Fruit fly (Drosophila melanogaster): ENCODE data around the gene CG32277.

The CG32277 gene

DNA sequence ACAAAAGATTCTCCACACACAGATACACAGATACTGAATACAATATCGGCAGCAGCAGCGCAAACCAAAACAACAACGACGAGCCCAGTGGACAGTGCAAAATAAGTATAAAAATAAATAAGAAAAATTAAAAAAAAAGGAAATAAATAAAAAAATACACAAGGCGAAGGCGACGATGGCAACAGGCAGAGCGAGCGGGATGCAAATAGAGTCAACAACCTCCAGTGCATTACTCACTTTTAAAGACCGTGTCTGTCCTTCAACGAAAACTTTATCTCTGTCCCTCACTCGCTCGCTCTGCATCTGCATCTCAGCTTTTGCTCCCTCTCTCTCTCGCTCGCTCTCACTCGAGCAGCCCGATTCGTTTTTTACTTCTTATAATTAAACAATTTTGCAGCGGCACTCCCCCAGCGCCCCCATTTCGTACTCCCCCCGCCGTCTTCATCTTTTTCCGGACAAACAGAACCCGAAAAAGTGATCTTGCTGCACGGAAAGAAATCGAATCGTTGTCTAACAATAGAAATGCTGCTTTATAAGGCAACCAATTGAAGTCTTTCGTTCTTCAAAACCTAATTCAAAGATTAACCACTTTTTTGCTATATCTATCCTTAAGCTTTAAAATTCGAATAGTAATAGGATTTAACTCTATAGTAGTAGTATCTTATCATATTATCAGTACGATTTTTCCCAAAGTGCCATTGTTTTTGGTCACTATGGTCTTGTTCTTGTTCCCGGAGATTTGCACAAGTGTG, 41.3 kb upstream of the CG32277 start:
- TF ChIP-seq corto (GFP tag; optimal IDR thresholded peaks at IDR 0.05): peak; percentile 98
- TF ChIP-seq nom (GFP tag; optimal IDR thresholded peaks at IDR 0.05): peak; percentile 100
- TF ChIP-seq Drgx (GFP tag; IDR thresholded peaks at IDR 0.05): peak; percentile 94
- 0 out of 4 replicates have a peak, but pooled peaks have one; percentile 38 for TF ChIP-seq chinmo (GFP tag; IDR thresholded peaks at IDR 0.05; ENCODE audit: partially characterized antibody)
- TF ChIP-seq exex (tag; optimal IDR thresholded peaks at IDR 0.05): no peak
- TF ChIP-seq Trl (optimal IDR thresholded peaks at IDR 0.05): peak in 1 of 2 experiments; percentile 7
- no peak for TF ChIP-seq Trl (GFP tag; optimal IDR thresholded peaks at IDR 0.05)
- TF ChIP-seq Med (GFP tag): peak; percentile 29
- TF ChIP-seq crol (GFP tag; IDR thresholded peaks at IDR 0.05): peak; percentile 43; the same call in 1 of the 2 replicates
- no peak for TF ChIP-seq ro (GFP tag; IDR thresholded peaks at IDR 0.05)
- TF ChIP-seq oc (tag; optimal IDR thresholded peaks at IDR 0.05): no peak
- TF ChIP-seq lbe (GFP tag; optimal IDR thresholded peaks at IDR 0.05): peak; percentile 94
- peak in 1 of 2 experiments; percentile 99 for TF ChIP-seq bsh (GFP tag; optimal IDR thresholded peaks at IDR 0.05)

DNA sequence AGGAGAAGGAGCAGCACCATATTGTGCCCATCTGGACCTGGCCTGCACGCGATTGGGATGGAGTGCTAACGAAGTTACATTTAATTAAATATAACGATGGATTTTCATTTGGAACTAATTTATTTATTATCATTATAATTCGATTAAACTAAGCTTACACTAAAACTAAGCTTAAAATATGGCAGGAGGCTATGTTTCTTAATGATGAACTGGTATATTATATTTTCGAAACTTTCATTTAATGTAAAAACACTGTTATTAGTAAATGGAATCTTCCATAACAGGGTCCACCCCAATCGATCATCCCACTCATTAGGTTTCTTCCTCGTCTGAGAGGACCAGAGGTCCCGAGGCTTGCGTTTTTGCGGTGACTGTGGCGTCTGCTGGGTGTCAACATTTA, 39.9 kb upstream of the CG32277 start:
- TF ChIP-seq nom (GFP tag; optimal IDR thresholded peaks at IDR 0.05): peak; percentile 94
- no peak for TF ChIP-seq repo (GFP tag; optimal IDR thresholded peaks at IDR 0.05)
- TF ChIP-seq CG15073 (GFP tag; optimal IDR thresholded peaks at IDR 0.05): no peak
- TF ChIP-seq CG6654 (GFP tag; optimal IDR thresholded peaks at IDR 0.05): no peak
- TF ChIP-seq bsh (GFP tag; optimal IDR thresholded peaks at IDR 0.05): peak in 1 of 2 experiments; percentile 64
- no peak for TF ChIP-seq CG18599 (GFP tag; optimal IDR thresholded peaks at IDR 0.05)
- TF ChIP-seq corto (GFP tag; optimal IDR thresholded peaks at IDR 0.05): peak; percentile 22
- peak; percentile 51 for TF ChIP-seq lbe (GFP tag; optimal IDR thresholded peaks at IDR 0.05)
- TF ChIP-seq Ets65A (GFP tag): no peak
- TF ChIP-seq CG16863 (GFP tag; optimal IDR thresholded peaks at IDR 0.05): no peak
- 0 out of 2 replicates have a peak, but pooled peaks have one; percentile 15 for TF ChIP-seq Drgx (GFP tag; IDR thresholded peaks at IDR 0.05)

DNA sequence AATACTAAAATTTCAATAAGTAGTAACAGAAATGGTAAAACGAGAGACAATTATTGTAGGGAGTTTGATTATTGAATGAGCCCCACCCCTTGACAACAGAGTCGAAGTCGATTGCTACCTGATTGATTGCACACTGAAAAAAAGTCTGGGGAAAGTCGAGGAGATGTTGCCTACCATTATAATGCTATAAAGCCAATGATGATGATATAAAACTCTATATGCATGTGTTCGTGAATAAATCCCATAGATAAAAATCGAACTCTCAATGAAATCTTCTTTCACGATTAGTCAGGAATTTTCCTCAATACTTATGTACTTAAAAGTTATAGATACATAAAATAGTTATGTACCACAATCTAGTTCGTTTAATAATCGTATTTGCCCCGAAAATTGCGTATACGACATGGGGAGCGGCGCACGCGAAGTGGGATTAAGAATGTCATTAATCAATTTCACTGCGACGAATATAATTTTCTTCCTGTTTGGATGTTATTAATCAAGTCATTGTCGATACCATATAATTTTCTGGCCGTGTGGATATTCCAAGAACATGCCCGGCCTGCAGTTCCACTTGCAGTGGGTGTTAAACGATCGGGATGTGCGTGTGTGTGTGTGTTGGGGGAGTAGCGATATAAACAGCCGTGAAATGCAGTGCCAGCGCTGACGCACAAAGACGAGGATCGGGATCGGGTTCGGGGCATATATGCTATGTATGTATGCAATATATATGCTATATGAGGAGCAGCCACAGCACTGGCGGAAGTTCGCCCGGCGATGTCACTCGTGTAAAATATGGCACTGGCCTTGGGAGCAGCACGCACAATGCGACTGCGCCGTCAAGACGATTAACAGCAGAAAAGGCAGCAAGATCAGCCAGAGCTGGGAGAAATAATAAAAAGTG, 39.2 kb upstream of the CG32277 start, which contains the start of gene CG12078:
CG12078 (minus strand) TSS at position 51 of the 901 bp plus-strand sequence.
- no peak for TF ChIP-seq cg (GFP tag; optimal IDR thresholded peaks at IDR 0.05)
- no peak for TF ChIP-seq Bteb2 (GFP tag; optimal IDR thresholded peaks at IDR 0.05)
- TF ChIP-seq Ets97D (GFP tag; optimal IDR thresholded peaks at IDR 0.05): no peak

DNA sequence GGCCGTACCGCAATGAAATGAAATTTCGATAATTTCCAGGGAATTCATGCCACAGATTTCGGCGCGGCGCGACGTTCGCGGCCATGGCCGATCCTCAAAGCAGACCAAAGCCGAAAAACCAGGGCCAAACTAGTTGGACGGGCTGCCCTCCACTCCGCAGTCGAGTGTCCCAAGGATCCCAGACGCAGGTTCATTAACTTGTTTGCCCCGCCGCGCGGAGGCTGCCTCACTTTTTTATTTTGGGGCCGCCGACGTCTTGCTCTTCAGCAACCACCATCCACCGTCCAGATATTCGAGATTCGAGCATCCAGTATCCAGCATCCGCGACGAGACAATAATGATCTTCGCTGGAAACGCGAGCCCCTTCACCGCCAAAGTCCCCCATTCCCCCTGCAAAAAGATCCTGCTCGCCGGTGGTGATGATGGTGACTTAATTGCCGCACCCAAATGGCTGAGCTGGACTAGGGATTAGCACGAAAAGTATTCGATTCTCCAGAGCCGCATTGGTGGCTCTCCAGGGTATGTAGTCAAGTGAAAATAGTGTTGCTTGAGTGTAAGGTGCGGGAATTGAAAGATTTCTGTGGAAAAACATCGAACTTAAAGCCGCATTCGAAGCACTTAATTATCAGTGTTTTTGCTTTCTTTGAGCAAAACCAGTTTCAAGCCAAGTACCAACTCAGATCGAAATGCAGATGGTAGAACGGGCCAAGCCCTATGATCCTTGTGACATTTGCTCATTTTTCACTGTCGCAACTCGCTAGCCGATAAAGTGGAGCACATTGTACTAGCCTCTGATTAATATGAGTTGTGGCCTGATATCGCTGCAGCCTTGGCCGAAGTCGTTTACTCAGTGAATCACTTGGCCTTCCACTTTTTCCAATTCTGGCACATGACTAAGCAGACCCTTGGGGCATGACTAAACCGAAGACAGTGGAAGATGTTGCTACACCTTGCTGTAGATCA, 37.2 kb upstream of the CG32277 start:
- peak; percentile 6 for TF ChIP-seq sens (GFP tag)
- no peak for TF ChIP-seq Camta (GFP tag; optimal IDR thresholded peaks at IDR 0.05)
- no peak for TF ChIP-seq CG17568 (GFP tag; optimal IDR thresholded peaks at IDR 0.05)
- no peak for TF ChIP-seq inv (GFP tag; IDR thresholded peaks at IDR 0.05; ENCODE audit: partially characterized antibody)
- TF ChIP-seq nom (GFP tag; optimal IDR thresholded peaks at IDR 0.05): peak; percentile 5
- 0 out of 3 replicates have a peak, but pooled peaks have one; percentile 27 for TF ChIP-seq CG16813 (GFP tag; IDR thresholded peaks at IDR 0.05; ENCODE audit: partially characterized antibody)
- TF ChIP-seq NfI (GFP tag; optimal IDR thresholded peaks at IDR 0.05): no peak
- TF ChIP-seq corto (GFP tag; optimal IDR thresholded peaks at IDR 0.05): peak; percentile 18

All from whole organism, embryonic.